Worm (Caenorhabditis elegans) whole organism, L4 larva: Measurements from ENCODE around the gene C45B11.2.
A peak's percentile ranks its signal among the peaks of the same experiment; 100 is the strongest.

Source experiments
- D1046.2 ChIP-seq: fragments of 200-800 bp; sonication (Bioruptor generic); IDR thresholded peaks from 2 replicates; pipeline ENCODE4 v1.3.6; 2022; ENCODE audit warnings: missing genetic modification characterization, missing compliant biosample characterization
- F10B5.3 ChIP-seq: sonication (generic microtip); optimal IDR thresholded peaks from 2 replicates; lab custom pipeline; 2016; ENCODE audit warnings: mild to moderate bottlenecking, missing genetic modification characterization, missing compliant biosample characterization
- F49E8.2 ChIP-seq: sonication (generic microtip); optimal IDR thresholded peaks from 2 replicates; lab custom pipeline; 2016; ENCODE audit warnings: missing compliant biosample characterization, mild to moderate bottlenecking, missing genetic modification characterization, borderline replicate concordance
- Y105C5A.15 ChIP-seq: fragments of 200-800 bp; sonication (Bioruptor generic); IDR thresholded peaks from 2 replicates; pipeline ENCODE4 v1.3.6; 2022; ENCODE audit warnings: missing genetic modification characterization, missing compliant biosample characterization
- Y48G9A.11 ChIP-seq: fragments of 200-800 bp; sonication (Bioruptor generic); IDR thresholded peaks from 2 replicates; pipeline ENCODE4 v1.3.6; 2022; ENCODE audit warnings: missing genetic modification reagents, missing genetic modification characterization, missing compliant biosample characterization
- ZK337.2 ChIP-seq: fragments of 200-800 bp; sonication (Bioruptor generic); IDR thresholded peaks from 2 replicates; pipeline ENCODE4 v1.3.6; 2022; ENCODE audit warnings: missing genetic modification reagents, missing genetic modification characterization, missing compliant biosample characterization
- aha-1 ChIP-seq: fragments of 150-350 bp; peaks from one replicate; lab custom pipeline; 2014; ENCODE audit warnings: missing biosample characterization, missing genetic modification characterization
- ceh-20 ChIP-seq: fragments of 200-800 bp; sonication (Bioruptor generic); IDR thresholded peaks from 2 replicates; pipeline ENCODE4 v1.3.6; 2022; ENCODE audit warnings: missing genetic modification reagents, missing genetic modification characterization, missing compliant biosample characterization
- ceh-44 ChIP-seq: fragments of 200-800 bp; sonication (Bioruptor generic); IDR thresholded peaks from 2 replicates; pipeline ENCODE4 v1.3.6; 2022; ENCODE audit warnings: missing genetic modification reagents, missing genetic modification characterization, missing compliant biosample characterization
- ceh-62 ChIP-seq: sonication (generic microtip); optimal IDR thresholded peaks from 2 replicates; lab custom pipeline; 2017; ENCODE audit warnings: missing biosample characterization, missing genetic modification characterization
- ces-1 ChIP-seq: fragments of 150-350 bp; sonication (generic microtip); optimal IDR thresholded peaks from 4 replicates; lab custom pipeline; 2014; ENCODE audit warnings: missing biosample characterization, missing genetic modification reagents, missing genetic modification characterization
- ctbp-1 ChIP-seq: fragments of 200-800 bp; sonication (Bioruptor generic); IDR thresholded peaks from 2 replicates; pipeline ENCODE4 v1.3.6; 2022; ENCODE audit warnings: missing genetic modification reagents, missing genetic modification characterization, missing compliant biosample characterization
- daf-16 ChIP-seq, 3 experiments: sonication (generic microtip); optimal IDR thresholded peaks; 2 replicates each; lab custom pipeline; 2016 to 2017; ENCODE audit warnings: missing genetic modification characterization in 3 of 3, missing genetic modification reagents in 3 of 3, mild to moderate bottlenecking in 2 of 3, missing compliant biosample characterization in 2 of 3, missing biosample characterization in 1 of 3, moderate library complexity in 1 of 3
- daf-19 ChIP-seq: fragments of 200-800 bp; sonication (Bioruptor generic); conservative IDR thresholded peaks from 2 replicates; pipeline ENCODE4 v1.3.6; 2022; ENCODE audit warnings: missing genetic modification characterization, missing compliant biosample characterization
- daf-8 ChIP-seq: fragments of 200-800 bp; sonication (Bioruptor generic); IDR thresholded peaks from 2 replicates; pipeline ENCODE4 v1.3.6; 2022; ENCODE audit warnings: missing genetic modification characterization, missing compliant biosample characterization
- dmd-6 ChIP-seq: fragments of 200-800 bp; sonication (Bioruptor generic); IDR thresholded peaks from 2 replicates; pipeline ENCODE4 v1.3.6; 2022; ENCODE audit warnings: missing genetic modification reagents, missing genetic modification characterization, missing compliant biosample characterization
- dmd-8 ChIP-seq: fragments of 200-800 bp; sonication (Bioruptor generic); IDR thresholded peaks from 2 replicates; pipeline ENCODE4 v1.3.6; 2022; ENCODE audit warnings: missing genetic modification characterization, missing compliant biosample characterization
- dmd-9 ChIP-seq: fragments of 200-800 bp; sonication (Bioruptor generic); IDR thresholded peaks from 2 replicates; pipeline ENCODE4 v1.3.6; 2022; ENCODE audit warnings: missing genetic modification reagents, missing genetic modification characterization, missing compliant biosample characterization
- fos-1 ChIP-seq: fragments of 150-350 bp; optimal IDR thresholded peaks from 2 replicates; lab custom pipeline; 2014; ENCODE audit warnings: missing biosample characterization, missing genetic modification characterization
- hlh-11 ChIP-seq: fragments of 200-800 bp; sonication (Bioruptor generic); optimal IDR thresholded peaks from 2 replicates; lab custom pipeline; 2018; ENCODE audit warnings: mild to moderate bottlenecking, missing genetic modification characterization, missing compliant biosample characterization
- hlh-30 ChIP-seq: sonication (generic microtip); optimal IDR thresholded peaks from 2 replicates; lab custom pipeline; 2017; ENCODE audit warnings: antibody characterized with exemption, mild to moderate bottlenecking, missing genetic modification characterization, missing compliant biosample characterization; ENCODE audit not compliant: insufficient read depth
- hmg-1.1 ChIP-seq: fragments of 200-800 bp; sonication (Bioruptor generic); IDR thresholded peaks from 2 replicates; pipeline ENCODE4 v1.3.6; 2022; ENCODE audit warnings: missing genetic modification reagents, missing genetic modification characterization, missing compliant biosample characterization
- jun-1 ChIP-seq: fragments of 150-350 bp; optimal IDR thresholded peaks from 2 replicates; lab custom pipeline; 2014; ENCODE audit warnings: missing biosample characterization, missing genetic modification reagents, missing genetic modification characterization
- lin-1 ChIP-seq: fragments of 200-800 bp; sonication (Bioruptor generic); IDR thresholded peaks from 2 replicates; pipeline ENCODE4 v1.3.6; 2022; ENCODE audit warnings: missing genetic modification reagents, missing genetic modification characterization, missing compliant biosample characterization
- lsy-2 ChIP-seq, 2 experiments: fragments of 150-350 bp in 1 of 2; sonication (generic microtip) in 1 of 2; optimal IDR thresholded peaks; 2 replicates each; lab custom pipeline; 2014 to 2017; ENCODE audit warnings: missing biosample characterization in 2 of 2, missing genetic modification characterization in 2 of 2
- mdl-1 ChIP-seq, 2 experiments: fragments of 150-350 bp in 1 of 2; sonication (generic microtip) in 1 of 2; optimal IDR thresholded peaks; 2 replicates each; lab custom pipeline; 2014 to 2017; ENCODE audit warnings: missing biosample characterization in 2 of 2, missing genetic modification characterization in 2 of 2
- mep-1 ChIP-seq: fragments of 150-350 bp; sonication (generic microtip); optimal IDR thresholded peaks from 3 replicates; lab custom pipeline; 2014; ENCODE audit warnings: missing biosample characterization, missing genetic modification characterization
- mxl-2 ChIP-seq: fragments of 200-800 bp; sonication (Bioruptor generic); conservative IDR thresholded peaks from 2 replicates; pipeline ENCODE4 v1.3.6; 2022; ENCODE audit warnings: missing genetic modification reagents, missing genetic modification characterization, missing compliant biosample characterization
- nhr-10 ChIP-seq: fragments of 150-350 bp; optimal IDR thresholded peaks from 2 replicates; lab custom pipeline; 2014; ENCODE audit warnings: missing biosample characterization, missing genetic modification characterization
- nhr-237 ChIP-seq: sonication (generic microtip); optimal IDR thresholded peaks from 2 replicates; lab custom pipeline; 2017; ENCODE audit warnings: missing biosample characterization, missing genetic modification characterization
- nhr-25 ChIP-seq: sonication (generic microtip); optimal IDR thresholded peaks from 2 replicates; lab custom pipeline; 2017; ENCODE audit warnings: missing genetic modification characterization, mild to moderate bottlenecking, missing compliant biosample characterization, antibody characterized with exemption, moderate library complexity, borderline replicate concordance; ENCODE audit not compliant: insufficient read depth
- nhr-41 ChIP-seq: fragments of 200-800 bp; sonication (Bioruptor generic); IDR thresholded peaks from 2 replicates; pipeline ENCODE4 v1.3.6; 2022; ENCODE audit warnings: missing genetic modification reagents, missing genetic modification characterization, missing compliant biosample characterization
- nhr-6 ChIP-seq: fragments of 150-350 bp; optimal IDR thresholded peaks from 2 replicates; lab custom pipeline; 2014; ENCODE audit warnings: missing biosample characterization, missing genetic modification characterization
- nhr-77 ChIP-seq: fragments of 150-350 bp; optimal IDR thresholded peaks from 2 replicates; lab custom pipeline; 2014; ENCODE audit warnings: missing biosample characterization, missing genetic modification characterization
- pha-4 ChIP-seq, 2 experiments: fragments of 150-350 bp in 1 of 2; fragments of 200-800 bp in 1 of 2; sonication (Bioruptor generic) in 1 of 2; IDR thresholded peaks in 1 of 2; optimal IDR thresholded peaks in 1 of 2; 2 replicates each; pipeline versions ENCODE4 v1.3.6 to Lab custom; 2014 to 2022; ENCODE audit warnings: missing genetic modification characterization in 2 of 2, missing genetic modification reagents in 2 of 2, missing biosample characterization in 1 of 2, missing compliant biosample characterization in 1 of 2
- pqm-1 ChIP-seq: sonication (generic microtip); optimal IDR thresholded peaks from 2 replicates; lab custom pipeline; 2017; ENCODE audit warnings: missing biosample characterization, missing genetic modification characterization
- spr-3 ChIP-seq: fragments of 200-800 bp; sonication (Bioruptor generic); optimal IDR thresholded peaks from 2 replicates; lab custom pipeline; 2018; ENCODE audit warnings: mild to moderate bottlenecking, missing genetic modification characterization, missing compliant biosample characterization
- tra-1 ChIP-seq: fragments of 200-800 bp; sonication (Bioruptor generic); IDR thresholded peaks from 2 replicates; pipeline ENCODE4 v1.3.6; 2022; ENCODE audit warnings: missing genetic modification reagents, missing genetic modification characterization, missing compliant biosample characterization
- unc-130 ChIP-seq: sonication (generic microtip); optimal IDR thresholded peaks from 2 replicates; lab custom pipeline; 2016; ENCODE audit warnings: missing genetic modification reagents, missing genetic modification characterization, missing compliant biosample characterization
- unc-62 ChIP-seq, 3 experiments: fragments of 150-350 bp in 1 of 3; sonication (generic microtip); optimal IDR thresholded peaks in 2 of 3; peaks in 1 of 3; 1 replicate in 1 of 3; 2 replicates in 2 of 3; lab custom pipeline; 2014 to 2017; ENCODE audit warnings: missing biosample characterization in 3 of 3, missing genetic modification characterization in 3 of 3, missing genetic modification reagents in 3 of 3, missing genotype in 1 of 3
- zip-11 ChIP-seq: fragments of 200-800 bp; sonication (Bioruptor generic); IDR thresholded peaks from 2 replicates; pipeline ENCODE4 v1.3.6; 2022; ENCODE audit warnings: missing genetic modification characterization, missing compliant biosample characterization

C45B11.2 gene

DNA sequence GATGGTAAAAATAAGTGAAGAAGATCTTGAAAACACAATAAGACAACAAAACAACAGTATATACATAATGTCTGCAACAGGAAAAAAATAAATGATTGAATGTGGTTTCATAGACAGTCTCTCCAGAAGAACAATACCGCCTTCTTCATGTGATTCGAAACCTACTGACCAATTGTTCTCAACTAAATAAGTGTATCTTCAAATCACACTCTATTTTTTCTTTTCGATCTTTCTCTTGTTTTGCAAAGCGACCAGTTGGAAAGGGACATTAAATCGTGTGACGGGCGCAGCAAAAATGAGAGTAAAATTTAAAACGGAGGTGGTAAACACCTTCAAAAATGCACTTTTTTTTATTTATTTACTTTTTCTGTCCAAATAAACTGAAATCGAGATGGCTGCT is 19.4 kb downstream of the C45B11.2 start:
- TF ChIP-seq hmg-1.1 (GFP tag; lab: Robert Waterston, UW) = no peak
- no peak for TF ChIP-seq nhr-25 (tag; lab: Kevin White, UChicago)
- TF ChIP-seq ceh-20 (GFP tag; lab: Robert Waterston, UW) = no peak
- no peak for TF ChIP-seq dmd-8
- TF ChIP-seq zip-11 (GFP tag; lab: Robert Waterston, UW) = no peak
- TF ChIP-seq hlh-30 (tag; lab: Kevin White, UChicago) = peak; percentile 62
- peak in 1 of 2 experiments; percentile 14 for TF ChIP-seq mdl-1 (tag; optimal IDR thresholded peaks at IDR 0.05; lab: Kevin White, UChicago)
- no peak for TF ChIP-seq F10B5.3 (tag; lab: Kevin White, UChicago)
- no peak for TF ChIP-seq Y105C5A.15
- TF ChIP-seq mep-1 = no peak
- TF ChIP-seq lsy-2 (tag; optimal IDR thresholded peaks at IDR 0.05; lab: Kevin White, UChicago) = no peak
- peak in 1 of 2 experiments; percentile 65 for TF ChIP-seq daf-16 (GFP tag; optimal IDR thresholded peaks at IDR 0.05; lab: Kevin White, UChicago)
- TF ChIP-seq daf-16 (tag; optimal IDR thresholded peaks at IDR 0.05; lab: Kevin White, UChicago) = no peak
- peak in 1 of 2 experiments; percentile 81 for TF ChIP-seq unc-62 (GFP tag; optimal IDR thresholded peaks at IDR 0.05 in 1 of 2; lab: Kevin White, UChicago)
- no peak for TF ChIP-seq unc-62 (tag; optimal IDR thresholded peaks at IDR 0.05; lab: Kevin White, UChicago)
- TF ChIP-seq nhr-237 (tag; lab: Kevin White, UChicago) = no peak
- no peak for TF ChIP-seq spr-3 (GFP tag; lab: Kevin White, UChicago)
- no peak for TF ChIP-seq ZK337.2 (GFP tag; lab: Robert Waterston, UW)
- TF ChIP-seq, all 104 proteins: peak for 4

DNA sequence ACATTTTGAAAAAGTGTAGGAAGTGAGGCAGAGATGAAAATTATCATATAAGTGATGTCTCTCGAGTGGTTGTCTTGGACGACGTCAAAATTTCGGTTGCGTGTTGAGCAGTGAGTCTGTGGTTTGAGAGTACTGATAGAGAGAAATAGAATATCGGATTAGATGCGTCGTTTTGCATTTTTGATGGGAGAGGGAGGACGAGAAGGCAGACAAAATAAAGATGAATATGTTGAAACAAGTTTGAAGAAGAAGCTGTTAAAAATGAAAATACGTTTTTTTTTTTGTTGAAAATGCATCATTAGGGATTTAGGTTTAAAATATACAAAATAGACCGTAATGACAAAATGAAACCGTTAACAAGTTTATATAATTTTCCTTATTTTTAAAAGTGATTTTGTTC is 20.6 kb downstream of the C45B11.2 start, which contains the start of gene T04C12.9:
T04C12.9 (minus strand) TSS at position 101 of the 400 bp plus-strand sequence.
- TF ChIP-seq lin-1 (GFP tag; lab: Robert Waterston, UW) = no peak
- no peak for TF ChIP-seq daf-19 (GFP tag; lab: Robert Waterston, UW)
- TF ChIP-seq jun-1 (tag; lab: Kevin White, UChicago) = no peak
- no peak for TF ChIP-seq unc-130 (GFP tag; lab: Kevin White, UChicago)
- peak in 1 of 2 experiments; percentile 4 for TF ChIP-seq unc-62 (GFP tag; optimal IDR thresholded peaks at IDR 0.05 in 1 of 2; lab: Kevin White, UChicago)
- no peak for TF ChIP-seq unc-62 (tag; optimal IDR thresholded peaks at IDR 0.05; lab: Kevin White, UChicago)
- TF ChIP-seq nhr-41 (GFP tag; lab: Robert Waterston, UW) = no peak
- no peak for TF ChIP-seq D1046.2 (GFP tag; lab: Robert Waterston, UW)
- no peak for TF ChIP-seq ctbp-1 (GFP tag; lab: Robert Waterston, UW)
- TF ChIP-seq nhr-77 = no peak
- peak; percentile 23 for TF ChIP-seq aha-1 (tag; lab: Kevin White, UChicago)

ce11 chrV:11065513-11065912 is 23.0 kb downstream of the C45B11.2 start, which contains the start of gene nlp-80:
Gene nlp-80, minus strand, starts transcription at chrV:11065613.
- TF ChIP-seq dmd-6 (GFP tag; lab: Robert Waterston, UW) (no peak), nhr-10 (tag; lab: Kevin White, UChicago) (no peak), pha-4 (GFP tag; IDR thresholded peaks at IDR 0.05; lab: Robert Waterston, UW) (no peak), pha-4 (tag; optimal IDR thresholded peaks at IDR 0.05; lab: Kevin White, UChicago) (no peak), nhr-6 (no peak), F49E8.2 (tag; lab: Kevin White, UChicago) (no peak), nhr-25 (tag; lab: Kevin White, UChicago) (no peak), mxl-2 (no peak), tra-1 (GFP tag; lab: Robert Waterston, UW) (no peak), dmd-8 (no peak), Y48G9A.11 (no peak), hmg-1.1 (GFP tag; lab: Robert Waterston, UW) (no peak), ceh-62 (tag; lab: Kevin White, UChicago) (no peak), pqm-1 (no peak), dmd-9 (GFP tag; lab: Robert Waterston, UW) (no peak), daf-8 (no peak), ceh-44 (GFP tag; lab: Robert Waterston, UW) (no peak), fos-1 (tag; lab: Kevin White, UChicago) (no peak), daf-16 (GFP tag; optimal IDR thresholded peaks at IDR 0.05; lab: Kevin White, UChicago) (no peak), daf-16 (tag; optimal IDR thresholded peaks at IDR 0.05; lab: Kevin White, UChicago) (no peak), ces-1 (no peak), hlh-11 (tag; lab: Kevin White, UChicago) (no peak)
